Worm (Caenorhabditis elegans) whole organism, L1 larva: Measurements from ENCODE around the gene igeg-2.

ENCODE experiments used
- C16A3.4 ChIP-seq: fragments of 150-350 bp; optimal IDR thresholded peaks from 2 replicates; lab custom pipeline; 2014; ENCODE audit warnings: missing biosample characterization, missing genetic modification characterization
- alr-1 ChIP-seq: fragments of 200-800 bp; sonication (Bioruptor generic); optimal IDR thresholded peaks from 2 replicates; lab custom pipeline; 2018; ENCODE audit warnings: borderline replicate concordance, mild to moderate bottlenecking, missing genetic modification characterization, missing compliant biosample characterization
- elt-3 ChIP-seq, 6 experiments: fragments of 150-350 bp in 1 of 6; sonication (generic microtip); optimal IDR thresholded peaks; 2 replicates each; lab custom pipeline; 2017 to 2018; ENCODE audit warnings: missing biosample characterization in 6 of 6, missing genetic modification characterization in 6 of 6, inconsistent platforms in 1 of 6
- jun-1 ChIP-seq: fragments of 150-350 bp; optimal IDR thresholded peaks from 2 replicates; lab custom pipeline; 2014; ENCODE audit warnings: missing biosample characterization, missing genetic modification reagents, missing genetic modification characterization
- mdl-1 ChIP-seq, 2 experiments: fragments of 150-350 bp; optimal IDR thresholded peaks; 2 replicates each; lab custom pipeline; 2014 to 2017; ENCODE audit warnings: missing biosample characterization in 2 of 2, missing genetic modification characterization in 2 of 2, inconsistent platforms in 1 of 2
- nhr-237 ChIP-seq: fragments of 150-350 bp; optimal IDR thresholded peaks from 2 replicates; lab custom pipeline; 2014; ENCODE audit warnings: missing biosample characterization, missing genetic modification characterization
- ztf-11 ChIP-seq, 2 experiments: sonication (generic microtip); optimal IDR thresholded peaks; 2 replicates each; lab custom pipeline; 2016 to 2017; ENCODE audit warnings: missing genetic modification characterization in 2 of 2, missing biosample characterization in 1 of 2, missing compliant biosample characterization in 1 of 2

DNA sequence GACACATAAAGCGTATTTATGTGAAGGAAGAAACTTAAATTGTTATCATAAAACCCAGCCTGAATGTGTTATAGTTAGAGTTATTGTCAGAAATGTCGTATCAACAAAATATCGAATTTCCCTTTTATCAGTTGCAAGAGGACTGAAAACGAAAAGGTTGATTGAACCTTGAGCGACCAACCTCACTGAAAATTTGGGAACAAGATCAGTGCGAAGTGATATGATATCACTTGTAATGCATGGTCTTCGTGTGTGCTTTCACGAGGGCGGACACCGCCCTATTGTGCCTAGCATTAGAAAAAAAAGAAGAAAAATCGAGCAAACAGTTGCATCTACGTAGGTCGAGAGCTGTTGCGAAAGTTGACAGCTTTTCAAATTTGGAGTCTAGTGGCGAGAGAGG lies 1.3 kb upstream of the igeg-2 start:
- TF ChIP-seq alr-1 (tag; lab: Kevin White, UChicago) = no peak
- TF ChIP-seq nhr-237 (tag; lab: Kevin White, UChicago) = no peak
- no peak for TF ChIP-seq ztf-11 (tag; optimal IDR thresholded peaks at IDR 0.05; lab: Kevin White, UChicago)
- no peak for TF ChIP-seq elt-3 (tag; optimal IDR thresholded peaks at IDR 0.05; lab: Kevin White, UChicago)
- no peak for TF ChIP-seq C16A3.4 (tag; lab: Kevin White, UChicago)
- TF ChIP-seq mdl-1 (tag; optimal IDR thresholded peaks at IDR 0.05; lab: Kevin White, UChicago) = no peak
- no peak for TF ChIP-seq jun-1 (tag; lab: Kevin White, UChicago)
